Worm (Caenorhabditis elegans) whole organism, L4 larva: ENCODE data around the gene srh-38.

Experiments used
- R02D3.7 ChIP-seq: fragments of 150-350 bp; sonication (generic microtip); optimal IDR thresholded peaks from 3 replicates; lab custom pipeline; 2014; ENCODE audit warnings: missing biosample characterization, missing genetic modification characterization
- ama-1 ChIP-seq: fragments of 150-350 bp; optimal IDR thresholded peaks from 2 replicates; lab custom pipeline; 2014; ENCODE audit warnings: inconsistent platforms, mixed read lengths
- arid-1 ChIP-seq: fragments of 200-800 bp; sonication (Bioruptor generic); conservative IDR thresholded peaks from 2 replicates; pipeline ENCODE4 v1.3.6; 2022; ENCODE audit warnings: missing genetic modification reagents, missing genetic modification characterization, missing compliant biosample characterization
- ceh-20 ChIP-seq: fragments of 200-800 bp; sonication (Bioruptor generic); IDR thresholded peaks from 2 replicates; pipeline ENCODE4 v1.3.6; 2022; ENCODE audit warnings: missing genetic modification reagents, missing genetic modification characterization, missing compliant biosample characterization
- ceh-82 ChIP-seq: sonication (generic microtip); optimal IDR thresholded peaks from 2 replicates; lab custom pipeline; 2017; ENCODE audit warnings: missing biosample characterization, missing genetic modification characterization
- daf-12 ChIP-seq: fragments of 150-350 bp; optimal IDR thresholded peaks from 2 replicates; lab custom pipeline; 2014; ENCODE audit warnings: missing biosample characterization, missing genetic modification reagents, missing genetic modification characterization
- egl-43 ChIP-seq: fragments of 200-800 bp; sonication (Bioruptor generic); IDR thresholded peaks from 2 replicates; pipeline ENCODE4 v1.3.6; 2022; ENCODE audit warnings: missing genetic modification reagents, missing genetic modification characterization, missing compliant biosample characterization
- jun-1 ChIP-seq: fragments of 150-350 bp; optimal IDR thresholded peaks from 2 replicates; lab custom pipeline; 2014; ENCODE audit warnings: missing biosample characterization, missing genetic modification reagents, missing genetic modification characterization
- mxl-3 ChIP-seq: fragments of 200-800 bp; sonication (Bioruptor generic); optimal IDR thresholded peaks from 2 replicates; lab custom pipeline; 2018; ENCODE audit warnings: mild to moderate bottlenecking, missing genetic modification characterization, missing compliant biosample characterization
- nhr-6 ChIP-seq: fragments of 150-350 bp; optimal IDR thresholded peaks from 2 replicates; lab custom pipeline; 2014; ENCODE audit warnings: missing biosample characterization, missing genetic modification characterization
- nhr-77 ChIP-seq: fragments of 150-350 bp; optimal IDR thresholded peaks from 2 replicates; lab custom pipeline; 2014; ENCODE audit warnings: missing biosample characterization, missing genetic modification characterization
- sdz-12 ChIP-seq: fragments of 200-800 bp; sonication (Bioruptor generic); optimal IDR thresholded peaks from 2 replicates; lab custom pipeline; 2018; ENCODE audit warnings: mild to moderate bottlenecking, missing genetic modification characterization, missing compliant biosample characterization
- tra-1 ChIP-seq: fragments of 200-800 bp; sonication (Bioruptor generic); IDR thresholded peaks from 2 replicates; pipeline ENCODE4 v1.3.6; 2022; ENCODE audit warnings: missing genetic modification reagents, missing genetic modification characterization, missing compliant biosample characterization
- unc-62 ChIP-seq, 3 experiments: fragments of 150-350 bp in 1 of 3; sonication (generic microtip); optimal IDR thresholded peaks in 2 of 3; peaks in 1 of 3; 1 replicate in 1 of 3; 2 replicates in 2 of 3; lab custom pipeline; 2014 to 2017; ENCODE audit warnings: missing biosample characterization in 3 of 3, missing genetic modification characterization in 3 of 3, missing genetic modification reagents in 3 of 3, missing genotype in 1 of 3

- TF ChIP-seq nhr-6 (no peak), egl-43 (GFP tag; lab: Robert Waterston, UW) (no peak), daf-12 (tag; lab: Kevin White, UChicago) (no peak), nhr-77 (tag; lab: Kevin White, UChicago) (no peak), R02D3.7 (tag; lab: Kevin White, UChicago) (no peak), ceh-82 (tag; lab: Kevin White, UChicago) (no peak), unc-62 (GFP tag; optimal IDR thresholded peaks at IDR 0.05 in 1 of 2; lab: Kevin White, UChicago) (no peak), unc-62 (tag; optimal IDR thresholded peaks at IDR 0.05; lab: Kevin White, UChicago) (no peak), mxl-3 (GFP tag; lab: Kevin White, UChicago) (no peak), tra-1 (GFP tag; lab: Robert Waterston, UW) (no peak), arid-1 (GFP tag; lab: Robert Waterston, UW) (no peak), ama-1 (lab: Kevin White, UChicago) (no peak), sdz-12 (no peak), ceh-20 (GFP tag; lab: Robert Waterston, UW) (no peak), jun-1 (tag; lab: Kevin White, UChicago) (no peak)
Measured at ce11 chrV:2903227-2903626, 19.3 kb downstream of the srh-38 start, which contains the start of gene C31B8.7.
